Fruit fly (Drosophila melanogaster) whole organism, embryonic: ENCODE results near the gene MCTS1.

ENCODE experiments used
- CG17802 ChIP-seq: fragments of 200-800 bp; sonication (Bioruptor generic); optimal IDR thresholded peaks from 2 replicates; lab custom pipeline; 2018; ENCODE audit warnings: missing biosample characterization, mild to moderate bottlenecking, missing genetic modification characterization, moderate library complexity
- CG7987 ChIP-seq: fragments of 200-800 bp; sonication (Bioruptor generic); optimal IDR thresholded peaks from 2 replicates; lab custom pipeline; 2018; ENCODE audit warnings: missing biosample characterization, mild to moderate bottlenecking, missing genetic modification characterization, moderate library complexity
- D19B ChIP-seq: fragments of 200-800 bp; sonication (Bioruptor generic); optimal IDR thresholded peaks from 2 replicates; lab custom pipeline; 2017; ENCODE audit warnings: missing biosample characterization, mild to moderate bottlenecking, missing genetic modification characterization
- Dref ChIP-seq: fragments of 200-800 bp; sonication (Bioruptor generic); IDR thresholded peaks from 2 replicates; pipeline ENCODE4 v1.3.6; 2022; ENCODE audit warnings: missing biosample characterization, missing genetic modification characterization
- bab2 ChIP-seq: fragments of 200-800 bp; sonication (Bioruptor generic); optimal IDR thresholded peaks from 2 replicates; lab custom pipeline; 2016; ENCODE audit warnings: missing biosample characterization, missing genetic modification characterization
- bcd ChIP-seq: fragments of 200-800 bp; sonication (Bioruptor generic); optimal IDR thresholded peaks from 2 replicates; lab custom pipeline; 2017; ENCODE audit warnings: missing biosample characterization, mild to moderate bottlenecking, missing genetic modification characterization
- btn ChIP-seq: fragments of 200-800 bp; sonication (Bioruptor generic); optimal IDR thresholded peaks from 2 replicates; lab custom pipeline; 2016; ENCODE audit warnings: missing biosample characterization, missing genetic modification characterization
- en ChIP-seq: fragments of 200-800 bp; sonication (Bioruptor generic); optimal IDR thresholded peaks from 2 replicates; lab custom pipeline; 2016; ENCODE audit warnings: missing biosample characterization, missing genetic modification characterization
- fd96Cb ChIP-seq: fragments of 200-800 bp; sonication (Bioruptor generic); optimal IDR thresholded peaks from 2 replicates; lab custom pipeline; 2018; ENCODE audit warnings: missing biosample characterization, mild to moderate bottlenecking, missing genetic modification characterization, moderate library complexity
- kah ChIP-seq: fragments of 200-800 bp; sonication (Bioruptor generic); optimal IDR thresholded peaks from 2 replicates; lab custom pipeline; 2018; ENCODE audit warnings: missing biosample characterization, mild to moderate bottlenecking, missing genetic modification characterization

DNA sequence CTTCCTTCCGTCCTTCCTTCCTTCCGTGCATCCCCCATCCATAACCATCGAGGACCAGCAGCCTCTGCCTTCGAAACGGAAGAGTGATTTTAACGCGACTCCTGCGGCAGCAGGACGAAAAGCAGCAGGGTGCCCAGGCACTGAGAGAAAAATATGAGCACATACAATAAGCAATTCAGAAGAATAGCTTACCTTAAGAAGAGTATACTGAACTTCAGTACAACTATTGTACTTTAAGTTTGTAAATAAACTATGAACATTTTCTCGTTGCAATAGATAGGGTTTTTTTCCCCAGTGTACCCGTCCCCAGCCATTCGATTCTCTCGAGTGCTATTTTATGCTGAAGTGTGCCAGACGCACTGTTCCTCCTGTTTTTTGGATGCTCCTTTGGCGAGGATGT, 6.0 kb upstream of the MCTS1 start:
- TF ChIP-seq btn (peak; percentile 83), CG7987 (GFP tag; lab: Kevin White, UChicago) (peak; percentile 29), bcd (GFP tag; lab: Kevin White, UChicago) (peak; percentile 76), bab2 (GFP tag; lab: Kevin White, UChicago) (peak; percentile 71), en (GFP tag; lab: Kevin White, UChicago) (peak; percentile 61), fd96Cb (peak; percentile 75), kah (GFP tag; lab: Kevin White, UChicago) (peak; percentile 59), D19B (no peak), CG17802 (tag; lab: Kevin White, UChicago) (peak; percentile 38), Dref (GFP tag; lab: Robert Waterston, UW) (no peak)
